Worm (Caenorhabditis elegans) whole organism, midembryonic: ENCODE results near the gene T28A11.13.

ENCODE experiments used
- cog-1 ChIP-seq: sonication (generic microtip); optimal IDR thresholded peaks from 2 replicates; lab custom pipeline; 2016; ENCODE audit warnings: missing genetic modification characterization, missing compliant biosample characterization
- flt-1 ChIP-seq: fragments of 200-800 bp; sonication (Bioruptor generic); IDR thresholded peaks from 2 replicates; pipeline ENCODE4 v1.3.6; 2022; ENCODE audit warnings: missing genetic modification characterization, missing compliant biosample characterization
- med-1 ChIP-seq: sonication (generic microtip); optimal IDR thresholded peaks from 2 replicates; lab custom pipeline; 2017; ENCODE audit warnings: missing genetic modification characterization, mild to moderate bottlenecking, missing compliant biosample characterization, antibody characterized with exemption, missing genetic modification reagents; ENCODE audit not compliant: insufficient read depth
- ref-1 ChIP-seq: fragments of 200-800 bp; sonication (Bioruptor generic); conservative IDR thresholded peaks from 2 replicates; pipeline ENCODE4 v1.3.6; 2022; ENCODE audit warnings: missing genetic modification reagents, missing genetic modification characterization, missing compliant biosample characterization
- tab-1 ChIP-seq: fragments of 200-800 bp; sonication (Bioruptor generic); IDR thresholded peaks from 2 replicates; pipeline ENCODE4 v1.3.6; 2022; ENCODE audit warnings: missing genetic modification characterization, missing compliant biosample characterization
- ztf-23 ChIP-seq: fragments of 200-800 bp; sonication (Bioruptor generic); IDR thresholded peaks from 2 replicates; pipeline ENCODE4 v1.3.6; 2022; ENCODE audit warnings: missing genetic modification reagents, missing genetic modification characterization, missing compliant biosample characterization
- ztf-29 ChIP-seq: fragments of 200-800 bp; sonication (Bioruptor generic); IDR thresholded peaks from 2 replicates; pipeline ENCODE4 v1.3.6; 2022; ENCODE audit warnings: missing genetic modification reagents, missing genetic modification characterization, missing compliant biosample characterization

- TF ChIP-seq med-1 (GFP tag; lab: Kevin White, UChicago) (no peak), flt-1 (no peak), ref-1 (GFP tag; lab: Robert Waterston, UW) (no peak), ztf-29 (GFP tag; lab: Robert Waterston, UW) (no peak), ztf-23 (no peak), cog-1 (tag; lab: Kevin White, UChicago) (no peak), tab-1 (GFP tag; lab: Robert Waterston, UW) (no peak)
Measured at ce11 chrV:3230150-3230549, 19.9 kb downstream of the T28A11.13 start.
